Fruit fly (Drosophila melanogaster) whole organism, adult: Measurements from ENCODE around the gene CG9782.

Source experiments
- CG11617 ChIP-seq: fragments of 200-800 bp; sonication (Bioruptor generic); optimal IDR thresholded peaks from 2 replicates; lab custom pipeline; 2017; ENCODE audit warnings: mild to moderate bottlenecking, missing biosample characterization, missing genetic modification reagents, missing genetic modification characterization
- CG12768 ChIP-seq: fragments of 200-800 bp; sonication (Bioruptor generic); optimal IDR thresholded peaks from 2 replicates; lab custom pipeline; 2017; ENCODE audit warnings: missing biosample characterization, missing genetic modification characterization, mild to moderate bottlenecking, moderate library complexity, missing genetic modification reagents
- CG14711 ChIP-seq: fragments of 200-800 bp; sonication (Bioruptor generic); optimal IDR thresholded peaks from 2 replicates; lab custom pipeline; 2018; ENCODE audit warnings: missing biosample characterization, mild to moderate bottlenecking, missing genetic modification characterization, moderate library complexity
- CG1620 ChIP-seq: fragments of 200-800 bp; sonication (Bioruptor generic); optimal IDR thresholded peaks from 2 replicates; lab custom pipeline; 2016; ENCODE audit warnings: missing biosample characterization, missing genetic modification characterization
- CG33017 ChIP-seq: fragments of 200-800 bp; sonication (Bioruptor generic); optimal IDR thresholded peaks from 2 replicates; lab custom pipeline; 2018; ENCODE audit warnings: missing biosample characterization, mild to moderate bottlenecking, missing genetic modification characterization, moderate library complexity
- CG5204 ChIP-seq: fragments of 200-800 bp; sonication (Bioruptor generic); optimal IDR thresholded peaks from 2 replicates; lab custom pipeline; 2016; ENCODE audit warnings: missing biosample characterization, missing genetic modification characterization
- CG7045 ChIP-seq: fragments of 200-800 bp; sonication (Bioruptor generic); optimal IDR thresholded peaks from 2 replicates; lab custom pipeline; 2017; ENCODE audit warnings: missing biosample characterization, mild to moderate bottlenecking, missing genetic modification characterization
- CG7101 ChIP-seq: fragments of 200-800 bp; sonication (Bioruptor generic); optimal IDR thresholded peaks from 2 replicates; lab custom pipeline; 2018; ENCODE audit warnings: missing biosample characterization, mild to moderate bottlenecking, missing genetic modification characterization, moderate library complexity
- Clk ChIP-seq: fragments of 200-800 bp; sonication (Bioruptor generic); optimal IDR thresholded peaks from 2 replicates; lab custom pipeline; 2017; ENCODE audit warnings: missing biosample characterization, missing genetic modification characterization
- Crg-1 ChIP-seq: fragments of 200-800 bp; sonication (Bioruptor generic); optimal IDR thresholded peaks from 2 replicates; lab custom pipeline; 2016; ENCODE audit warnings: missing biosample characterization, missing genetic modification characterization
- Hr96 ChIP-seq: fragments of 200-800 bp; sonication (Bioruptor generic); optimal IDR thresholded peaks from 2 replicates; lab custom pipeline; 2016; ENCODE audit warnings: missing biosample characterization, missing genetic modification characterization
- Mnt ChIP-seq: fragments of 200-800 bp; sonication (Bioruptor generic); optimal IDR thresholded peaks from 2 replicates; lab custom pipeline; 2016; ENCODE audit warnings: missing biosample characterization, mild to moderate bottlenecking, missing genetic modification characterization
- bab1 ChIP-seq: fragments of 200-800 bp; sonication (Bioruptor generic); optimal IDR thresholded peaks from 3 replicates; lab custom pipeline; 2019; ENCODE audit warnings: missing biosample characterization, mild to moderate bottlenecking, missing genetic modification characterization, moderate library complexity
- cic ChIP-seq: fragments of 200-800 bp; sonication (Bioruptor generic); optimal IDR thresholded peaks from 2 replicates; lab custom pipeline; 2017; ENCODE audit warnings: missing biosample characterization, mild to moderate bottlenecking, missing genetic modification characterization, moderate library complexity
- cnc ChIP-seq, 2 experiments: fragments of >200 bp; optimal IDR thresholded peaks; 2 replicates each; lab custom pipeline; 2017
- kay ChIP-seq: fragments of 200-800 bp; sonication (Bioruptor generic); peaks from one replicate; lab custom pipeline; 2016; ENCODE audit warnings: missing biosample characterization, missing genetic modification characterization, borderline replicate concordance
- ovo ChIP-seq: fragments of 200-800 bp; sonication (Bioruptor generic); optimal IDR thresholded peaks from 2 replicates; lab custom pipeline; 2016; ENCODE audit warnings: missing biosample characterization, missing genetic modification characterization
- pad ChIP-seq: fragments of 200-800 bp; sonication (Bioruptor generic); optimal IDR thresholded peaks from 3 replicates; lab custom pipeline; 2017; ENCODE audit warnings: missing biosample characterization, missing genetic modification characterization, mild to moderate bottlenecking, moderate library complexity, missing genetic modification reagents
- tj ChIP-seq: fragments of 200-800 bp; sonication (Bioruptor generic); optimal IDR thresholded peaks from 3 replicates; lab custom pipeline; 2017; ENCODE audit warnings: missing biosample characterization, mild to moderate bottlenecking, missing genetic modification characterization, moderate library complexity
- toe ChIP-seq: fragments of 200-800 bp; sonication (Bioruptor generic); optimal IDR thresholded peaks from 2 replicates; lab custom pipeline; 2016; ENCODE audit warnings: missing biosample characterization, missing genetic modification characterization

CG9782 gene

DNA sequence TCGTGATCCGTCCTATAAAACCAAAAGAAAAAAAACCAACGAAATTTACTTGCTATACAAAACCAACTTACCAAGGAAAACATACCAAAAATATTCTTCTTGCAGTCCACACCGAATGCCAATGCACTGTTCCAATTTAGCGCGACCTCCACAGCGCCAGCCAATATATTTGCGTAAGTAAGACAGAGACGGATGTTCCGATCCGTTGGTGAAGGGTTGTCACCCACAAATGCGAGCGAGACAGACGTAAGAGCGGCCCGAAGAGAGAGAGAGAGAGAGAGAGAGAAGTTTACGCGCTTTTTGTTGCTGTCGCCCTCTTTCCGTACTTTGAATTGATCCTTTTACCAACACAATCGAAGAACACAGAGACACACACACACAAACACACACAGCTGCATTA lies 13.6 kb downstream of the CG9782 start:
- peak; percentile 71 for TF ChIP-seq CG14711 (tag; lab: Kevin White, UChicago)
- TF ChIP-seq Clk (GFP tag; lab: Kevin White, UChicago), result no peak

DNA sequence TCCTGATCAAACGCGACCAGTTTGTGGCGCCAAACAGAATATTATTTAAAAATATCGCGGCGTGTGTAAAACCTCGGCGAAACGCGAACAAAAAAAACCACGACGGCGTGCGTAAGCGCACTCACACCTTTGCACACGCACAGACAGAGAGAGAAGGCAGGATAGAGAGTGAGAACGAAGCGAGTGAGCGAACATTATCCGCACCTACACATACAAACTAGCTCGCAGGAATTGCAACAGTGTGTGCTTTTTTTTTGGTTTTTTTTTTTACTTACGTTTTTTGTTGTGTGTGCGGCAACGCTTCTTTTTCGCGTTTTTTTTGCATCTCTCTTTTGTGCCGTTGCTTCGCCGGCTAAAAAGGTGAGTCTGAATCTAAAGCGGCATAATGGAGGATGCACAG lies 21.6 kb downstream of the CG9782 start:
- TF ChIP-seq cic (GFP tag; lab: Kevin White, UChicago) (peak; percentile 77), kay (no peak), bab1 (GFP tag; lab: Kevin White, UChicago) (no peak), CG1620 (GFP tag; lab: Kevin White, UChicago) (no peak), CG12768 (peak; percentile 45), tj (GFP tag; lab: Kevin White, UChicago) (peak; percentile 29), Clk (GFP tag; lab: Kevin White, UChicago) (no peak), ovo (GFP tag; lab: Kevin White, UChicago) (no peak)

DNA sequence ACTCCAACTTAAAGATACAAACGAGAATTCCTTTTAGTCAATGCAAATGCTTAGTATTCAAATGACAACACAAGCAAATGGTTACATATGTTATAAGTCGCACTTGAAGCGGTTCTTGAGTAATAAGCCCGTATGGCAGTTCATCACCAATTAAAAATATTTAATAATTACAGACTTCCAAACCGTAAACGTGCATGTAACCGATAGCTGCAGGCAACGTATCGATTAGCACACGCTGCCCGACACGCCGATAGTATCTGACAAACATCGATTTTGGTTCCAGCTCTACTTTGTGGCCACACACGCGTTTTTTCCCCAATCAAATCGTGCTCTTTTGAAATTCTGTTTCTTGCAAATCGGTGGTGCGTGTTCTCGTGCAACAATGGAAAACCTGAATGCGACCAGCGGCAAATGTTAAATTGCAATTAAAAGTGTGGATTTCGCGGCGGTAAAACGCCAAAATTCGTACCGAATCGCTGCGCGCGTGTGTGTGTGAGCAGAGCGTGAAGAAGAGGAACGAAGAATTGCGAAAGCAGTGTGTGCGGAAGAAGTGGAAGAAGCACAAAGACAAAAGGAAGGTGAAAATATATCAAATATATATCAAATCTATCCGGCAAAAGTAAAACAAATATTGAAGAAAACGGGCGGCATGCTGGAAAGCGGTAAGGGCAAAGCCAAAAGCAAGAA lies 22.3 kb downstream of the CG9782 start, which contains the start of the genes CG9784 and Nup153:
Gene CG9784 (minus strand): TSS at position 238 of the 687 bp plus-strand sequence.
Gene Nup153 (plus strand): TSS at position 264 of the 687 bp plus-strand sequence.
- TF ChIP-seq cic (GFP tag; lab: Kevin White, UChicago) (no peak), CG12768 (no peak), kay (no peak), ovo (GFP tag; lab: Kevin White, UChicago) (no peak), CG7045 (GFP tag; lab: Kevin White, UChicago) (no peak), toe (GFP tag; lab: Kevin White, UChicago) (no peak), Hr96 (GFP tag; lab: Kevin White, UChicago) (no peak), pad (GFP tag; lab: Kevin White, UChicago) (peak; percentile 20), CG1620 (GFP tag; lab: Kevin White, UChicago) (peak; percentile 20), CG14711 (tag; lab: Kevin White, UChicago) (no peak), CG7101 (tag; lab: Kevin White, UChicago) (peak; percentile 11), Mnt (GFP tag; lab: Kevin White, UChicago) (peak; percentile 91), CG33017 (tag; lab: Kevin White, UChicago) (no peak), CG11617 (GFP tag; lab: Kevin White, UChicago) (no peak), bab1 (GFP tag; lab: Kevin White, UChicago) (peak; percentile 45), Clk (GFP tag; lab: Kevin White, UChicago) (no peak), Crg-1 (GFP tag; lab: Kevin White, UChicago) (no peak), cnc (optimal IDR thresholded peaks at IDR 0.05; lab: Kevin White, UChicago) (no peak), CG5204 (GFP tag; lab: Kevin White, UChicago) (no peak), tj (GFP tag; lab: Kevin White, UChicago) (no peak)

DNA sequence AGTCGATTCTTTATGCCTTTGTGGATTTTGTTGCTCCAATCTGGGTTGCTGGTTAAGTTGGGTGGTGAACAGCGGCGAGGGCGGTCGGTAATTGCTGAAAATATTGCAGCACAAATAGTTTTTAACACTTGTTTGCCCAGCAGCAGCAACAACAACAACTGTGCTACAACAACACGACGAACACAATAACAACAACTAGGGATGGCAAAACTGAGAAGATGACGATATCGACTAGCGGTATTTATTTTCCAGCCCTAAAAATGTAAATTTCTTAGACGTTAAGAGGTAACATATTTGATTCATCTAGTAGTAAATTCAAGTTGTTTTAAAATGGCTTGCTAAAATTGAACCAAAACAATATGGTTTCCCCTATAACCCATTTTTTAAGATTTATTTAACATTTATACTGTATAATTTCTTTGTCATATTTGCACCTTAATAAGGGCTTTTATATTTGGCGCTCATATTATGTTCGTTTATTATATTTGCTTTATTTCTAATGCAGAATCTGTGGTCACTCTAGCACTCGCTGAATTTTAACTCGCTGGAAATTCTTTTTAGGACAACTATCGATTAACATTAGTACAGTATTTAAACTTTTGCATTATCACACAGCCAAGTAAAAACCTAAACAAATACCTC lies 22.9 kb downstream of the CG9782 start:
- no peak for TF ChIP-seq Mnt (GFP tag; lab: Kevin White, UChicago)
- TF ChIP-seq CG11617 (GFP tag; lab: Kevin White, UChicago), result peak; percentile 3
- TF ChIP-seq ovo (GFP tag; lab: Kevin White, UChicago), result peak; percentile 55
- peak; percentile 39 for TF ChIP-seq CG1620 (GFP tag; lab: Kevin White, UChicago)
- TF ChIP-seq CG12768, result no peak
- no peak for TF ChIP-seq CG7045 (GFP tag; lab: Kevin White, UChicago)
- peak; percentile 3 for TF ChIP-seq cic (GFP tag; lab: Kevin White, UChicago)
- peak; percentile 42 for TF ChIP-seq CG14711 (tag; lab: Kevin White, UChicago)
- no peak for TF ChIP-seq Crg-1 (GFP tag; lab: Kevin White, UChicago)
- TF ChIP-seq CG5204 (GFP tag; lab: Kevin White, UChicago), result no peak
- no peak for TF ChIP-seq kay
- no peak for TF ChIP-seq Hr96 (GFP tag; lab: Kevin White, UChicago)
- peak; percentile 5 for TF ChIP-seq bab1 (GFP tag; lab: Kevin White, UChicago)
- peak; percentile 33 for TF ChIP-seq toe (GFP tag; lab: Kevin White, UChicago)
- TF ChIP-seq cnc (optimal IDR thresholded peaks at IDR 0.05; lab: Kevin White, UChicago), result no peak
- TF ChIP-seq pad (GFP tag; lab: Kevin White, UChicago), result no peak
- TF ChIP-seq CG33017 (tag; lab: Kevin White, UChicago), result no peak
- TF ChIP-seq CG7101 (tag; lab: Kevin White, UChicago), result peak; percentile 21
- peak; percentile 8 for TF ChIP-seq tj (GFP tag; lab: Kevin White, UChicago)
- TF ChIP-seq Clk (GFP tag; lab: Kevin White, UChicago), result no peak

DNA sequence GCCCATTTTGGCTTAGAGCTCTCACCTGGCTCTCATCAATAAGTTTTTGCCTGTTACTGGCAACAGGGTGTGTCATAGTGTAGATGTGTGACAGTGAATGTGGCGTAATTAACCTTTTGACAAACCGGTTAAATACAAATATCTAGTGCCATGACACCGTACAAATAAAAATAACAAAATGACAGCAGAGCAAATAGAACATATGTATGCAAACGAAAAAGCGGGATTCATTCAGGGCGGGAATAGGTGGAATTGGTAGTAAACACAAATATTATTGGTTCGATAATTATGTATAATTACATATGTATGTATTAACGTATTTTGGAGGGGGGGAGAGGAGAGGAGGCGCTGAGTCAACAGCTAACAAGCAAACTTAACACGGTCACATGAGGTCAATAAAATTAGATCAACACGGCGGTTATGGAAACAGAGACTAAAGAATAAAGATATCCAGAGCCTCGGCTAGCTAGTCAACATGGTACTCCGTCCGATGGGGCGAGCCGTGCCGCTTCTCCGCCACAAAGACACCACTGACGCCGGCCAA lies 25.1 kb downstream of the CG9782 start:
- no peak for TF ChIP-seq kay
- TF ChIP-seq cnc (optimal IDR thresholded peaks at IDR 0.05; lab: Kevin White, UChicago), result no peak
- no peak for TF ChIP-seq CG11617 (GFP tag; lab: Kevin White, UChicago)
- TF ChIP-seq CG14711 (tag; lab: Kevin White, UChicago), result no peak
- TF ChIP-seq toe (GFP tag; lab: Kevin White, UChicago), result no peak
- TF ChIP-seq CG7045 (GFP tag; lab: Kevin White, UChicago), result no peak
- no peak for TF ChIP-seq CG33017 (tag; lab: Kevin White, UChicago)
- TF ChIP-seq CG1620 (GFP tag; lab: Kevin White, UChicago), result no peak
- no peak for TF ChIP-seq pad (GFP tag; lab: Kevin White, UChicago)
- no peak for TF ChIP-seq CG5204 (GFP tag; lab: Kevin White, UChicago)
- TF ChIP-seq Mnt (GFP tag; lab: Kevin White, UChicago), result no peak
- TF ChIP-seq ovo (GFP tag; lab: Kevin White, UChicago), result no peak
- no peak for TF ChIP-seq CG12768
- no peak for TF ChIP-seq Crg-1 (GFP tag; lab: Kevin White, UChicago)
- no peak for TF ChIP-seq Clk (GFP tag; lab: Kevin White, UChicago)
- TF ChIP-seq bab1 (GFP tag; lab: Kevin White, UChicago), result no peak
- TF ChIP-seq Hr96 (GFP tag; lab: Kevin White, UChicago), result no peak
- no peak for TF ChIP-seq CG7101 (tag; lab: Kevin White, UChicago)
- TF ChIP-seq tj (GFP tag; lab: Kevin White, UChicago), result no peak
- no peak for TF ChIP-seq cic (GFP tag; lab: Kevin White, UChicago)
